Worm (Caenorhabditis elegans) whole organism, L1 larva: ENCODE results near the gene glna-2.

Experiments used
- blmp-1 ChIP-seq: fragments of 150-350 bp; optimal IDR thresholded peaks from 2 replicates; lab custom pipeline; 2014; ENCODE audit warnings: missing biosample characterization, missing genetic modification characterization
- ceh-8 ChIP-seq: fragments of 200-800 bp; sonication (Bioruptor generic); optimal IDR thresholded peaks from 2 replicates; lab custom pipeline; 2018; ENCODE audit warnings: mild to moderate bottlenecking, missing genetic modification characterization, moderate library complexity, missing compliant biosample characterization
- dsc-1 ChIP-seq: sonication (generic microtip); optimal IDR thresholded peaks from 2 replicates; lab custom pipeline; 2016; ENCODE audit warnings: mild to moderate bottlenecking, missing genetic modification characterization, missing compliant biosample characterization
- egl-13 ChIP-seq: sonication (generic microtip); optimal IDR thresholded peaks from 2 replicates; lab custom pipeline; 2016; ENCODE audit warnings: missing genotype, missing genetic modification reagents, missing genetic modification characterization, missing compliant biosample characterization
- egl-27 ChIP-seq, 2 experiments: fragments of 150-350 bp in 1 of 2; sonication (generic microtip); optimal IDR thresholded peaks; 3 replicates each; lab custom pipeline; 2017 to 2018; ENCODE audit warnings: missing biosample characterization in 2 of 2, missing genetic modification characterization in 2 of 2, missing genetic modification reagents in 2 of 2
- fkh-8 ChIP-seq: sonication (generic microtip); optimal IDR thresholded peaks from 2 replicates; lab custom pipeline; 2016; ENCODE audit warnings: mild to moderate bottlenecking, missing genetic modification characterization, missing compliant biosample characterization
- hlh-4 ChIP-seq: sonication (generic microtip); optimal IDR thresholded peaks from 2 replicates; lab custom pipeline; 2016; ENCODE audit warnings: mild to moderate bottlenecking, missing genetic modification characterization, missing compliant biosample characterization
- mab-9 ChIP-seq: fragments of 200-800 bp; sonication (Bioruptor generic); IDR thresholded peaks from 2 replicates; pipeline ENCODE4 v1.3.6; 2022; ENCODE audit warnings: missing genetic modification reagents, missing genetic modification characterization, missing compliant biosample characterization
- mep-1 ChIP-seq: fragments of 150-350 bp; optimal IDR thresholded peaks from 2 replicates; lab custom pipeline; 2014; ENCODE audit warnings: missing biosample characterization, missing genetic modification characterization
- nhr-11 ChIP-seq: fragments of 150-350 bp; optimal IDR thresholded peaks from 2 replicates; lab custom pipeline; 2014; ENCODE audit warnings: missing biosample characterization, missing genetic modification characterization
- nhr-28 ChIP-seq: fragments of 150-350 bp; optimal IDR thresholded peaks from 2 replicates; lab custom pipeline; 2014; ENCODE audit warnings: missing biosample characterization, missing genetic modification characterization
- nhr-47 ChIP-seq: sonication (generic microtip); optimal IDR thresholded peaks from 2 replicates; lab custom pipeline; 2016; ENCODE audit warnings: mild to moderate bottlenecking, missing genetic modification characterization, moderate library complexity, missing compliant biosample characterization
- nhr-71 ChIP-seq: sonication (generic microtip); optimal IDR thresholded peaks from 2 replicates; lab custom pipeline; 2016; ENCODE audit warnings: mild to moderate bottlenecking, missing genetic modification characterization, moderate library complexity, missing compliant biosample characterization
- pqm-1 ChIP-seq: sonication (generic microtip); optimal IDR thresholded peaks from 3 replicates; lab custom pipeline; 2017; ENCODE audit warnings: missing biosample characterization, missing genetic modification characterization
- sptf-1 ChIP-seq: fragments of 150-350 bp; optimal IDR thresholded peaks from 2 replicates; lab custom pipeline; 2014; ENCODE audit warnings: missing biosample characterization, missing genetic modification characterization
- unc-30 ChIP-seq: sonication (generic microtip); optimal IDR thresholded peaks from 2 replicates; lab custom pipeline; 2017; ENCODE audit warnings: missing biosample characterization, missing genetic modification characterization
- unc-62 ChIP-seq: fragments of 150-350 bp; optimal IDR thresholded peaks from 2 replicates; lab custom pipeline; 2014; ENCODE audit warnings: missing biosample characterization, missing genetic modification reagents, missing genetic modification characterization
- xbp-1 ChIP-seq: sonication (generic microtip); optimal IDR thresholded peaks from 2 replicates; lab custom pipeline; 2016; ENCODE audit warnings: missing genetic modification characterization, missing compliant biosample characterization
- ztf-4 ChIP-seq: fragments of 150-350 bp; optimal IDR thresholded peaks from 2 replicates; lab custom pipeline; 2014; ENCODE audit warnings: missing biosample characterization, missing genetic modification characterization

glna-2 gene

ce11 chrII:8052172-8052571 is 43.7 kb downstream of the glna-2 start:
- TF ChIP-seq ztf-4 (tag; lab: Kevin White, UChicago), result no peak

- TF ChIP-seq sptf-1 (tag; lab: Kevin White, UChicago), result no peak
- TF ChIP-seq xbp-1 (tag; lab: Kevin White, UChicago), result no peak
- peak; percentile 53 for TF ChIP-seq blmp-1 (tag; lab: Kevin White, UChicago)
- TF ChIP-seq, all 84 proteins: peak for 1
These were observed 44.4 kb downstream of the glna-2 start, which contains the start of gene T05H10.4 for ce11 chrII:8052850-8053249. T05H10.4 (plus strand) TSS chrII:8053150.

ce11 chrII:8057911-8058310 is 49.5 kb downstream of the glna-2 start:
- TF ChIP-seq mep-1 (tag; lab: Kevin White, UChicago) (no peak), hlh-4 (tag; lab: Kevin White, UChicago) (peak; percentile 52), ztf-4 (tag; lab: Kevin White, UChicago) (no peak), nhr-47 (peak; percentile 12), pqm-1 (tag; lab: Kevin White, UChicago) (no peak), dsc-1 (peak; percentile 45), unc-62 (GFP tag; lab: Kevin White, UChicago) (no peak), ceh-8 (GFP tag; lab: Kevin White, UChicago) (no peak), egl-27 (tag; optimal IDR thresholded peaks at IDR 0.05; lab: Kevin White, UChicago) (no peak), fkh-8 (tag; lab: Kevin White, UChicago) (peak; percentile 54), nhr-71 (tag; lab: Kevin White, UChicago) (peak; percentile 41)

ce11 chrII:8058769-8059168 is 50.3 kb downstream of the glna-2 start, which contains the start of gene T05H10.8:
T05H10.8 (plus strand) TSS chrII:8059069.
- TF ChIP-seq unc-30 (no peak), unc-62 (GFP tag; lab: Kevin White, UChicago) (no peak), dsc-1 (peak; percentile 20)
- TF ChIP-seq, all 84 proteins: peak for 1

ce11 chrII:8059532-8059931 is 51.1 kb downstream of the glna-2 start:
- TF ChIP-seq nhr-28 (no peak), mab-9 (no peak), nhr-71 (tag; lab: Kevin White, UChicago) (peak; percentile 41), fkh-8 (tag; lab: Kevin White, UChicago) (peak; percentile 47), dsc-1 (peak; percentile 95), nhr-47 (peak; percentile 55), egl-13 (tag; lab: Kevin White, UChicago) (peak; percentile 64), nhr-11 (tag; lab: Kevin White, UChicago) (peak; percentile 66)
- TF ChIP-seq, all 84 proteins: peak for 6
